Worm (Caenorhabditis elegans) whole organism, late embryonic: ENCODE measurements around the gene F14D7.6.

Source experiments
- K02D7.2 ChIP-seq: sonication (generic microtip); optimal IDR thresholded peaks from 2 replicates; lab custom pipeline; 2017; ENCODE audit warnings: mild to moderate bottlenecking, missing genetic modification characterization, missing compliant biosample characterization
- K09A11.1 ChIP-seq: sonication (generic microtip); optimal IDR thresholded peaks from 2 replicates; lab custom pipeline; 2017; ENCODE audit warnings: antibody characterized with exemption, mild to moderate bottlenecking, missing genetic modification characterization, missing compliant biosample characterization; ENCODE audit not compliant: insufficient read depth
- Y22D7AL.16 ChIP-seq: sonication (generic microtip); optimal IDR thresholded peaks from 2 replicates; lab custom pipeline; 2016; ENCODE audit warnings: missing genetic modification characterization, missing compliant biosample characterization
- ama-1 ChIP-seq: fragments of 150-350 bp; optimal IDR thresholded peaks from 2 replicates; lab custom pipeline; 2014
- ceh-14 ChIP-seq: sonication (generic microtip); optimal IDR thresholded peaks from 2 replicates; lab custom pipeline; 2016; ENCODE audit warnings: missing genotype, missing genetic modification characterization, missing compliant biosample characterization
- ceh-2 ChIP-seq: sonication (generic microtip); optimal IDR thresholded peaks from 2 replicates; lab custom pipeline; 2016; ENCODE audit warnings: missing genotype, missing genetic modification characterization, missing compliant biosample characterization
- ceh-34 ChIP-seq: sonication (generic microtip); optimal IDR thresholded peaks from 2 replicates; lab custom pipeline; 2016; ENCODE audit warnings: mild to moderate bottlenecking, missing genetic modification characterization, missing compliant biosample characterization
- ceh-48 ChIP-seq: sonication (generic microtip); optimal IDR thresholded peaks from 2 replicates; lab custom pipeline; 2016; ENCODE audit warnings: missing genetic modification characterization, inconsistent platforms, missing compliant biosample characterization
- ceh-6 ChIP-seq: fragments of 200-800 bp; sonication (Bioruptor generic); optimal IDR thresholded peaks from 2 replicates; lab custom pipeline; 2018; ENCODE audit warnings: mild to moderate bottlenecking, missing genetic modification characterization, missing compliant biosample characterization
- ceh-9 ChIP-seq: sonication (generic microtip); optimal IDR thresholded peaks from 2 replicates; lab custom pipeline; 2016; ENCODE audit warnings: mild to moderate bottlenecking, missing genetic modification characterization, inconsistent platforms, missing compliant biosample characterization
- che-1 ChIP-seq: sonication (generic microtip); optimal IDR thresholded peaks from 2 replicates; lab custom pipeline; 2016; ENCODE audit warnings: mild to moderate bottlenecking, missing genetic modification characterization, missing compliant biosample characterization
- elt-2 ChIP-seq: sonication (generic microtip); optimal IDR thresholded peaks from 2 replicates; lab custom pipeline; 2016; ENCODE audit warnings: missing genetic modification reagents, missing genetic modification characterization, missing compliant biosample characterization
- elt-4 ChIP-seq: sonication (generic microtip); optimal IDR thresholded peaks from 2 replicates; lab custom pipeline; 2016; ENCODE audit warnings: missing genetic modification characterization, missing compliant biosample characterization
- ets-4 ChIP-seq: sonication (generic microtip); optimal IDR thresholded peaks from 2 replicates; lab custom pipeline; 2016; ENCODE audit warnings: missing genetic modification characterization, missing compliant biosample characterization
- eyg-1 ChIP-seq: sonication (generic microtip); optimal IDR thresholded peaks from 2 replicates; lab custom pipeline; 2016; ENCODE audit warnings: missing genotype, missing genetic modification characterization, missing compliant biosample characterization
- fkh-10 ChIP-seq: fragments of 150-350 bp; optimal IDR thresholded peaks from 2 replicates; lab custom pipeline; 2014; ENCODE audit warnings: missing biosample characterization, missing genetic modification reagents, missing genetic modification characterization
- fkh-6 ChIP-seq: sonication (generic microtip); optimal IDR thresholded peaks from 2 replicates; lab custom pipeline; 2016; ENCODE audit warnings: missing genetic modification characterization, missing compliant biosample characterization
- gmeb-2 ChIP-seq: sonication (generic microtip); optimal IDR thresholded peaks from 2 replicates; lab custom pipeline; 2016; ENCODE audit warnings: missing genetic modification characterization, inconsistent platforms, missing compliant biosample characterization
- hlh-15 ChIP-seq: sonication (generic microtip); optimal IDR thresholded peaks from 2 replicates; lab custom pipeline; 2016; ENCODE audit warnings: missing genetic modification characterization, missing compliant biosample characterization
- hlh-30 ChIP-seq: sonication (generic microtip); optimal IDR thresholded peaks from 2 replicates; lab custom pipeline; 2017; ENCODE audit warnings: antibody characterized with exemption, missing genetic modification characterization, missing compliant biosample characterization; ENCODE audit not compliant: insufficient read depth
- hlh-6 ChIP-seq: sonication (generic microtip); optimal IDR thresholded peaks from 2 replicates; lab custom pipeline; 2016; ENCODE audit warnings: missing genotype, missing genetic modification characterization, missing compliant biosample characterization
- lim-6 ChIP-seq: sonication (generic microtip); optimal IDR thresholded peaks from 2 replicates; lab custom pipeline; 2016; ENCODE audit warnings: missing genetic modification characterization, missing compliant biosample characterization
- madf-2 ChIP-seq: sonication (generic microtip); optimal IDR thresholded peaks from 2 replicates; lab custom pipeline; 2017; ENCODE audit warnings: missing genetic modification characterization, missing compliant biosample characterization
- nfya-1 ChIP-seq: sonication (generic microtip); optimal IDR thresholded peaks from 2 replicates; lab custom pipeline; 2017; ENCODE audit warnings: missing genetic modification characterization, mild to moderate bottlenecking, missing compliant biosample characterization, antibody characterized with exemption, moderate library complexity
- nhr-232 ChIP-seq: sonication (generic microtip); optimal IDR thresholded peaks from 2 replicates; lab custom pipeline; 2016; ENCODE audit warnings: missing genetic modification characterization, missing compliant biosample characterization
- npax-4 ChIP-seq: sonication (generic microtip); optimal IDR thresholded peaks from 2 replicates; lab custom pipeline; 2016; ENCODE audit warnings: missing genetic modification characterization, missing compliant biosample characterization
- odd-2 ChIP-seq: sonication (generic microtip); optimal IDR thresholded peaks from 2 replicates; lab custom pipeline; 2017; ENCODE audit warnings: antibody characterized with exemption, mild to moderate bottlenecking, missing genetic modification characterization, missing compliant biosample characterization
- pat-9 ChIP-seq: fragments of 200-800 bp; sonication (Bioruptor generic); optimal IDR thresholded peaks from 2 replicates; lab custom pipeline; 2018; ENCODE audit warnings: mild to moderate bottlenecking, missing genetic modification characterization, moderate library complexity, missing compliant biosample characterization
- pax-1 ChIP-seq: fragments of 150-350 bp; optimal IDR thresholded peaks from 2 replicates; lab custom pipeline; 2014; ENCODE audit warnings: missing biosample characterization, missing genetic modification characterization
- ref-2 ChIP-seq: sonication (generic microtip); optimal IDR thresholded peaks from 2 replicates; lab custom pipeline; 2016; ENCODE audit warnings: missing genetic modification characterization, missing compliant biosample characterization
- sox-2 ChIP-seq: fragments of 200-800 bp; sonication (Bioruptor generic); IDR thresholded peaks from 2 replicates; pipeline ENCODE4 v1.3.6; 2022; ENCODE audit warnings: missing genetic modification reagents, missing genetic modification characterization, missing compliant biosample characterization
- syd-9 ChIP-seq: sonication (generic microtip); optimal IDR thresholded peaks from 2 replicates; lab custom pipeline; 2016; ENCODE audit warnings: mild to moderate bottlenecking, missing genetic modification characterization, moderate library complexity, missing compliant biosample characterization
- tbx-2 ChIP-seq: sonication (generic microtip); optimal IDR thresholded peaks from 2 replicates; lab custom pipeline; 2016; ENCODE audit warnings: missing genetic modification characterization, missing compliant biosample characterization
- unc-42 ChIP-seq: sonication (generic microtip); optimal IDR thresholded peaks from 2 replicates; lab custom pipeline; 2016; ENCODE audit warnings: missing genotype, missing genetic modification characterization, missing compliant biosample characterization
- ztf-16 ChIP-seq: sonication (generic microtip); optimal IDR thresholded peaks from 2 replicates; lab custom pipeline; 2017; ENCODE audit warnings: missing genetic modification characterization, missing compliant biosample characterization

F14D7.6 gene

ce11 chrV:14290636-14291035 is 10.6 kb upstream of the F14D7.6 start, which contains the start of gene F14D7.18:
TSS of gene F14D7.18 (minus strand) at chrV:14290736.
- TF ChIP-seq tbx-2 (tag; lab: Kevin White, UChicago) (no peak), hlh-15 (no peak), che-1 (no peak), ets-4 (tag; lab: Kevin White, UChicago) (no peak), elt-4 (no peak), odd-2 (no peak), unc-42 (tag; lab: Kevin White, UChicago) (no peak), sox-2 (GFP tag; lab: Robert Waterston, UW) (no peak), nfya-1 (tag; lab: Kevin White, UChicago) (no peak)

DNA sequence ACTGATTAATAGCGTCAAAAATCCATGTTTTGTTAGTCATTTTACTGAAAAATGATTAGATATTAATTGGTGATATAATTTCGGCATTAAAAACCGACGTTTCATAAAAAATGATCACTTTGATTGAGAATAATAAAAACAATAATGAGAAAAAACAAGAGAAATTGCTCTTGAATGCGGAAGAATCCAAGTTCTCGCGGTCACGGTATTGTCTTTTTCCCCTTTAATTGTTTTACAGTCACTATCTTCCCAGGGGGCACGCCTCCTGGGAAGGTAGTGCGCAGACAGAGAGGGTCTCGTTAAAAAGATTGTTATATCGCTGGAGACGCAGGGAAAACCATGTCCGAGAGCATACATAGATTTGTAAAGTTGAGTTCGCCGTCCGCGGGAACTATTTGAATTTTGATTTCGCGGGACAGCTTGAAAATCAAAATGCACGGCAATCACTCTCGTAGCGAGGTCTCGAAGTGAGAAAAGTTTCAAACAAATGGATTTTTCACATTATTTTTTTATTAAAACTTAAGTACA is 7.5 kb upstream of the F14D7.6 start, which contains the start of gene F14D7.2:
TSS of gene F14D7.2 (minus strand) at position 51 of the 528 bp plus-strand sequence.
- TF ChIP-seq nfya-1 (tag; lab: Kevin White, UChicago) = no peak
- TF ChIP-seq hlh-15 = no peak
- no peak for TF ChIP-seq ceh-2
- TF ChIP-seq ref-2 (tag; lab: Kevin White, UChicago) = no peak
- no peak for TF ChIP-seq pax-1 (tag; lab: Kevin White, UChicago)
- TF ChIP-seq Y22D7AL.16 = no peak
- no peak for TF ChIP-seq pat-9
- no peak for TF ChIP-seq ceh-48 (tag; lab: Kevin White, UChicago)
- TF ChIP-seq npax-4 = no peak
- no peak for TF ChIP-seq syd-9 (tag; lab: Kevin White, UChicago)
- TF ChIP-seq ceh-9 (tag; lab: Kevin White, UChicago) = no peak
- no peak for TF ChIP-seq ztf-16 (tag; lab: Kevin White, UChicago)
- no peak for TF ChIP-seq ceh-34 (tag; lab: Kevin White, UChicago)
- TF ChIP-seq hlh-6 (tag; lab: Kevin White, UChicago) = no peak
- no peak for TF ChIP-seq che-1
- no peak for TF ChIP-seq tbx-2 (tag; lab: Kevin White, UChicago)
- TF ChIP-seq hlh-30 (tag; lab: Kevin White, UChicago) = no peak

ce11 chrV:14294396-14294795 is 6.8 kb upstream of the F14D7.6 start, which contains the start of gene F14D7.9:
TSS of gene F14D7.9 (plus strand) at chrV:14294696.
- no peak for TF ChIP-seq eyg-1
- TF ChIP-seq, all 69 proteins: peak for 0

ce11 chrV:14296499-14296898 is 4.7 kb upstream of the F14D7.6 start, which contains the start of gene F14D7.3:
TSS of gene F14D7.3 (plus strand) at chrV:14296799.
- TF ChIP-seq ceh-14 (tag; lab: Kevin White, UChicago) = no peak
- no peak for TF ChIP-seq ama-1 (lab: Kevin White, UChicago)
- no peak for TF ChIP-seq gmeb-2 (tag; lab: Kevin White, UChicago)
- no peak for TF ChIP-seq madf-2 (tag; lab: Kevin White, UChicago)
- no peak for TF ChIP-seq fkh-10 (GFP tag; lab: Kevin White, UChicago)
- no peak for TF ChIP-seq ceh-6 (GFP tag; lab: Kevin White, UChicago)
- no peak for TF ChIP-seq K02D7.2 (tag; lab: Kevin White, UChicago)
- TF ChIP-seq ceh-34 (tag; lab: Kevin White, UChicago) = no peak
- TF ChIP-seq K09A11.1 (tag; lab: Kevin White, UChicago) = no peak
- TF ChIP-seq elt-2 = no peak
- no peak for TF ChIP-seq lim-6 (tag; lab: Kevin White, UChicago)
- TF ChIP-seq fkh-6 = no peak
- no peak for TF ChIP-seq npax-4
- no peak for TF ChIP-seq nhr-232 (tag; lab: Kevin White, UChicago)
- TF ChIP-seq unc-42 (tag; lab: Kevin White, UChicago) = no peak
